4 worm cellular contexts compared by ENCODE assay signal in genomic region chrV:12303453-12304077, ce11.
TF ChIP-seq lines count a peak whose summit lies in the region.

No protein-coding gene starts in this region.

TF ChIP-seq in whole organism, L2 larva, 48 proteins besides CTCF, POLR2A, EP300 and RAD21 (continued from another document):
- TF ChIP-seq C34F6.9 (tag; optimal IDR thresholded peaks at IDR 0.05; lab: Kevin White, UChicago) (peak; percentile 65), sma-9 (GFP tag; optimal IDR thresholded peaks at IDR 0.05; lab: Kevin White, UChicago) (peak; percentile 95), sma-9 (tag; optimal IDR thresholded peaks at IDR 0.05; lab: Kevin White, UChicago) (no peak), dmd-4 (tag; optimal IDR thresholded peaks at IDR 0.05; lab: Kevin White, UChicago) (no peak), unc-55 (GFP tag; optimal IDR thresholded peaks at IDR 0.05; lab: Kevin White, UChicago) (peak; percentile 72), aly-2 (tag; optimal IDR thresholded peaks at IDR 0.05; lab: Kevin White, UChicago) (no peak), ceh-16 (tag; optimal IDR thresholded peaks at IDR 0.05; lab: Kevin White, UChicago) (peak; percentile 85), fos-1 (tag; optimal IDR thresholded peaks at IDR 0.05; lab: Kevin White, UChicago) (peak; percentile 59), elt-3 (tag; optimal IDR thresholded peaks at IDR 0.05; lab: Kevin White, UChicago) (no peak), nhr-77 (tag; optimal IDR thresholded peaks at IDR 0.05; lab: Kevin White, UChicago) (no peak), lin-39 (tag; optimal IDR thresholded peaks at IDR 0.05; lab: Kevin White, UChicago) (no peak), nhr-237 (tag; optimal IDR thresholded peaks at IDR 0.05; lab: Kevin White, UChicago) (peak; percentile 57), F13H6.1 (tag; optimal IDR thresholded peaks at IDR 0.05; lab: Kevin White, UChicago) (peak; percentile 92), crh-2 (tag; optimal IDR thresholded peaks at IDR 0.05; lab: Kevin White, UChicago) (peak; percentile 70), blmp-1 (tag; optimal IDR thresholded peaks at IDR 0.05; lab: Kevin White, UChicago; ENCODE audit: insufficient read depth) (peak; percentile 41), nhr-129 (tag; optimal IDR thresholded peaks at IDR 0.05; lab: Kevin White, UChicago) (peak; percentile 85), mbf-1 (tag; optimal IDR thresholded peaks at IDR 0.05; lab: Kevin White, UChicago) (peak; percentile 51), gmeb-1 (tag; optimal IDR thresholded peaks at IDR 0.05; lab: Kevin White, UChicago) (peak; percentile 73), elt-1 (tag; optimal IDR thresholded peaks at IDR 0.05; lab: Kevin White, UChicago) (no peak), lin-11 (tag; optimal IDR thresholded peaks at IDR 0.05; lab: Kevin White, UChicago) (peak; percentile 76), ztf-4 (tag; optimal IDR thresholded peaks at IDR 0.05; lab: Kevin White, UChicago) (peak; percentile 81), unc-39 (tag; optimal IDR thresholded peaks at IDR 0.05; lab: Kevin White, UChicago) (peak; percentile 52), ceh-82 (tag; optimal IDR thresholded peaks at IDR 0.05; lab: Kevin White, UChicago) (peak; percentile 82), ztf-11 (tag; optimal IDR thresholded peaks at IDR 0.05; lab: Kevin White, UChicago) (no peak), sma-3 (GFP tag; optimal IDR thresholded peaks at IDR 0.05; lab: Kevin White, UChicago) (peak; percentile 87), peb-1 (tag; optimal IDR thresholded peaks at IDR 0.05; lab: Kevin White, UChicago) (peak; percentile 1)

TF ChIP-seq in whole organism, L4 larva, 104 proteins besides CTCF, POLR2A, EP300 and RAD21 (continued from another document and continues in another):
- TF ChIP-seq R02D3.7 (tag; optimal IDR thresholded peaks at IDR 0.05; lab: Kevin White, UChicago) (peak; percentile 35), ceh-62 (tag; optimal IDR thresholded peaks at IDR 0.05; lab: Kevin White, UChicago) (no peak), ctbp-1 (GFP tag; IDR thresholded peaks at IDR 0.05; lab: Robert Waterston, UW) (peak; percentile 99), F37D6.2 (tag; optimal IDR thresholded peaks at IDR 0.05; lab: Kevin White, UChicago) (peak; percentile 89), mxl-3 (GFP tag; optimal IDR thresholded peaks at IDR 0.05; lab: Kevin White, UChicago) (peak; percentile 91), mdl-1 (tag; optimal IDR thresholded peaks at IDR 0.05; lab: Kevin White, UChicago) (peak; percentile 13 to 49), pha-4 (GFP tag; IDR thresholded peaks at IDR 0.05; lab: Robert Waterston, UW) (peak; percentile 99), pha-4 (tag; optimal IDR thresholded peaks at IDR 0.05; lab: Kevin White, UChicago) (no peak), ZK337.2 (GFP tag; IDR thresholded peaks at IDR 0.05; lab: Robert Waterston, UW) (peak; percentile 98), F26F4.8 (GFP tag; conservative IDR thresholded peaks at IDR 0.05; lab: Robert Waterston, UW) (peak; percentile 100), Y5F2A.4 (GFP tag; optimal IDR thresholded peaks at IDR 0.05; lab: Kevin White, UChicago) (peak; percentile 98), tra-1 (GFP tag; IDR thresholded peaks at IDR 0.05; lab: Robert Waterston, UW) (peak; percentile 99), lim-7 (GFP tag; IDR thresholded peaks at IDR 0.05; lab: Robert Waterston, UW) (peak; percentile 100), mes-2 (tag; optimal IDR thresholded peaks at IDR 0.05; lab: Kevin White, UChicago; ENCODE audit: poor library complexity, severe bottlenecking) (peak; percentile 95), fos-1 (tag; optimal IDR thresholded peaks at IDR 0.05; lab: Kevin White, UChicago) (no peak), attf-4 (tag; optimal IDR thresholded peaks at IDR 0.05; lab: Kevin White, UChicago) (peak; percentile 83), lir-3 (tag; optimal IDR thresholded peaks at IDR 0.05; lab: Kevin White, UChicago) (peak; percentile 95), ceh-32 (tag; optimal IDR thresholded peaks at IDR 0.05; lab: Kevin White, UChicago; ENCODE audit: poor library complexity) (peak; percentile 85), lin-15B (tag; optimal IDR thresholded peaks at IDR 0.05; lab: Kevin White, UChicago) (no peak), snpc-4 (tag; optimal IDR thresholded peaks at IDR 0.05; lab: Kevin White, UChicago) (no peak), rbr-2 (tag; optimal IDR thresholded peaks at IDR 0.05; lab: Kevin White, UChicago) (peak; percentile 94), spr-1 (tag; optimal IDR thresholded peaks at IDR 0.05; lab: Kevin White, UChicago) (peak; percentile 96), F49E8.2 (tag; optimal IDR thresholded peaks at IDR 0.05; lab: Kevin White, UChicago; ENCODE audit: borderline replicate concordance) (peak; percentile 95), pqm-1 (tag; optimal IDR thresholded peaks at IDR 0.05; lab: Kevin White, UChicago) (no peak), T20F7.1 (GFP tag; optimal IDR thresholded peaks at IDR 0.05; lab: Kevin White, UChicago) (peak; percentile 86), vab-7 (GFP tag; IDR thresholded peaks at IDR 0.05; lab: Robert Waterston, UW) (peak; percentile 99), jun-1 (tag; optimal IDR thresholded peaks at IDR 0.05; lab: Kevin White, UChicago) (peak; percentile 73), T26A8.4 (GFP tag; IDR thresholded peaks at IDR 0.05; lab: Robert Waterston, UW) (peak; percentile 98), nhr-25 (tag; optimal IDR thresholded peaks at IDR 0.05; lab: Kevin White, UChicago; ENCODE audit: borderline replicate concordance, insufficient read depth) (peak; percentile 53), lin-1 (GFP tag; IDR thresholded peaks at IDR 0.05; lab: Robert Waterston, UW) (peak; percentile 98), Y48G9A.11 (GFP tag; IDR thresholded peaks at IDR 0.05; lab: Robert Waterston, UW) (peak; percentile 96), daf-12 (tag; optimal IDR thresholded peaks at IDR 0.05; lab: Kevin White, UChicago) (no peak), aly-2 (tag; optimal IDR thresholded peaks at IDR 0.05; lab: Kevin White, UChicago) (peak; percentile 94), tag-97 (GFP tag; IDR thresholded peaks at IDR 0.05; lab: Robert Waterston, UW) (peak; percentile 93), set-16 (GFP tag; IDR thresholded peaks at IDR 0.05; lab: Robert Waterston, UW) (peak; percentile 84), php-3 (GFP tag; IDR thresholded peaks at IDR 0.05; lab: Robert Waterston, UW) (peak; percentile 99)

TF ChIP-seq in whole organism, late embryonic, 69 proteins besides CTCF, POLR2A, EP300 and RAD21 (continued from another document and continues in another):
- TF ChIP-seq fax-1 (tag; optimal IDR thresholded peaks at IDR 0.05; lab: Kevin White, UChicago) (peak; percentile 99), elt-2 (tag; optimal IDR thresholded peaks at IDR 0.05; lab: Kevin White, UChicago) (peak; percentile 100), F13H6.1 (tag; optimal IDR thresholded peaks at IDR 0.05; lab: Kevin White, UChicago) (peak; percentile 99), pax-1 (tag; optimal IDR thresholded peaks at IDR 0.05; lab: Kevin White, UChicago) (peak; percentile 29), pag-3 (tag; optimal IDR thresholded peaks at IDR 0.05; lab: Kevin White, UChicago; ENCODE audit: borderline replicate concordance) (peak; percentile 99), sox-4 (tag; optimal IDR thresholded peaks at IDR 0.05; lab: Kevin White, UChicago) (peak; percentile 100), nhr-11 (tag; optimal IDR thresholded peaks at IDR 0.05; lab: Kevin White, UChicago) (no peak), Y22D7AL.16 (tag; optimal IDR thresholded peaks at IDR 0.05; lab: Kevin White, UChicago) (peak; percentile 99), tbx-2 (tag; optimal IDR thresholded peaks at IDR 0.05; lab: Kevin White, UChicago) (peak; percentile 99), lim-6 (tag; optimal IDR thresholded peaks at IDR 0.05; lab: Kevin White, UChicago) (peak; percentile 99), ceh-34 (tag; optimal IDR thresholded peaks at IDR 0.05; lab: Kevin White, UChicago) (peak; percentile 100), madf-2 (tag; optimal IDR thresholded peaks at IDR 0.05; lab: Kevin White, UChicago) (peak; percentile 99), ref-2 (tag; optimal IDR thresholded peaks at IDR 0.05; lab: Kevin White, UChicago) (peak; percentile 100), ztf-16 (tag; optimal IDR thresholded peaks at IDR 0.05; lab: Kevin White, UChicago) (peak; percentile 100), nhr-232 (tag; optimal IDR thresholded peaks at IDR 0.05; lab: Kevin White, UChicago) (peak; percentile 100), C38D4.7 (GFP tag; optimal IDR thresholded peaks at IDR 0.05; lab: Kevin White, UChicago) (peak; percentile 98), K02D7.2 (tag; optimal IDR thresholded peaks at IDR 0.05; lab: Kevin White, UChicago) (peak; percentile 100), mec-3 (tag; optimal IDR thresholded peaks at IDR 0.05; lab: Kevin White, UChicago; ENCODE audit: borderline replicate concordance) (peak; percentile 99), ceh-14 (tag; optimal IDR thresholded peaks at IDR 0.05; lab: Kevin White, UChicago) (peak; percentile 99), K09A11.1 (tag; optimal IDR thresholded peaks at IDR 0.05; lab: Kevin White, UChicago; ENCODE audit: insufficient read depth) (peak; percentile 98), tbx-7 (tag; optimal IDR thresholded peaks at IDR 0.05; lab: Kevin White, UChicago) (peak; percentile 95), ttx-3 (tag; optimal IDR thresholded peaks at IDR 0.05; lab: Kevin White, UChicago) (peak; percentile 99), fkh-10 (GFP tag; optimal IDR thresholded peaks at IDR 0.05; lab: Kevin White, UChicago) (peak; percentile 97), ceh-45 (GFP tag; IDR thresholded peaks at IDR 0.05; lab: Robert Waterston, UW) (peak; percentile 100), eyg-1 (tag; optimal IDR thresholded peaks at IDR 0.05; lab: Kevin White, UChicago) (peak; percentile 100), dmd-4 (tag; optimal IDR thresholded peaks at IDR 0.05; lab: Kevin White, UChicago; ENCODE audit: borderline replicate concordance) (peak; percentile 99), gmeb-2 (tag; optimal IDR thresholded peaks at IDR 0.05; lab: Kevin White, UChicago) (peak; percentile 100), ceh-6 (GFP tag; optimal IDR thresholded peaks at IDR 0.05; lab: Kevin White, UChicago) (peak; percentile 100), ceh-48 (tag; optimal IDR thresholded peaks at IDR 0.05; lab: Kevin White, UChicago) (peak; percentile 100), lin-11 (tag; optimal IDR thresholded peaks at IDR 0.05; lab: Kevin White, UChicago) (peak; percentile 98), ama-1 (optimal IDR thresholded peaks at IDR 0.05; lab: Kevin White, UChicago) (peak; percentile 80), ceh-30 (tag; optimal IDR thresholded peaks at IDR 0.05; lab: Kevin White, UChicago) (peak; percentile 93), hlh-13 (GFP tag; optimal IDR thresholded peaks at IDR 0.05; lab: Kevin White, UChicago) (peak; percentile 100), pha-4 (tag; optimal IDR thresholded peaks at IDR 0.05; lab: Kevin White, UChicago) (no peak), sdc-2 (tag; optimal IDR thresholded peaks at IDR 0.05; lab: Kevin White, UChicago) (peak; percentile 95), unc-86 (tag; optimal IDR thresholded peaks at IDR 0.05; lab: Kevin White, UChicago) (peak; percentile 100), hlh-6 (tag; optimal IDR thresholded peaks at IDR 0.05; lab: Kevin White, UChicago) (peak; percentile 100), ceh-22 (tag; optimal IDR thresholded peaks at IDR 0.05; lab: Kevin White, UChicago) (peak; percentile 94)

TF ChIP-seq in whole organism, mixed stage, embryonic, 35 proteins besides CTCF, POLR2A, EP300 and RAD21 (continued from another document):
- peak; percentile 60 for TF ChIP-seq nhr-237 (tag; optimal IDR thresholded peaks at IDR 0.05; lab: Kevin White, UChicago)
- TF ChIP-seq drap-1 (GFP tag; optimal IDR thresholded peaks at IDR 0.05; lab: Kevin White, UChicago): peak; percentile 100
- peak; percentile 100 for TF ChIP-seq mls-2 (tag; optimal IDR thresholded peaks at IDR 0.05; lab: Kevin White, UChicago)
- TF ChIP-seq mep-1 (tag; optimal IDR thresholded peaks at IDR 0.05; lab: Kevin White, UChicago): peak; percentile 79
- TF ChIP-seq lsy-2 (tag; optimal IDR thresholded peaks at IDR 0.05; lab: Kevin White, UChicago): peak; percentile 79
- peak; percentile 75 for TF ChIP-seq mab-5 (tag; optimal IDR thresholded peaks at IDR 0.05; lab: Kevin White, UChicago)
